Fruit fly (Drosophila melanogaster): ENCODE data around the gene CG14314.

Gene CG14314

dm6 chr3R:18168398-18168797 lies 47.5 kb upstream of the CG14314 start (continued):
- TF ChIP-seq pzg (GFP tag; optimal IDR thresholded peaks at IDR 0.05): peak; percentile 28
- TF ChIP-seq CoRest (tag; optimal IDR thresholded peaks at IDR 0.05): peak; percentile 39
- TF ChIP-seq Opbp (GFP tag; IDR thresholded peaks at IDR 0.05; ENCODE audit: partially characterized antibody): no peak
- no peak for TF ChIP-seq CG8089 (GFP tag; optimal IDR thresholded peaks at IDR 0.05)
- TF ChIP-seq CG5245 (GFP tag; optimal IDR thresholded peaks at IDR 0.05): no peak
- TF ChIP-seq Ada2b (GFP tag; IDR thresholded peaks at IDR 0.05): 0 out of 2 replicates have a peak, but pooled peaks have one; percentile 19
- no peak for TF ChIP-seq gsb (GFP tag; IDR thresholded peaks at IDR 0.05)
- TF ChIP-seq CG17359 (tag; optimal IDR thresholded peaks at IDR 0.05): peak; percentile 37
- peak; percentile 47 for TF ChIP-seq Meics (GFP tag; optimal IDR thresholded peaks at IDR 0.05)
- TF ChIP-seq D19A (tag; optimal IDR thresholded peaks at IDR 0.05): no peak
- peak; percentile 40 for TF ChIP-seq CG3281 (GFP tag; optimal IDR thresholded peaks at IDR 0.05)
- peak; percentile 32 for TF ChIP-seq Fer1 (GFP tag; optimal IDR thresholded peaks at IDR 0.05)
- no peak for TF ChIP-seq CG16815 (GFP tag; optimal IDR thresholded peaks at IDR 0.05)
- 0 out of 2 replicates have a peak, but pooled peaks have one; percentile 11 for TF ChIP-seq CG9215 (GFP tag; IDR thresholded peaks at IDR 0.05)
- no peak for TF ChIP-seq caup (GFP tag; optimal IDR thresholded peaks at IDR 0.05; ENCODE audit: severe bottlenecking)
- peak; percentile 7 for TF ChIP-seq cwo (GFP tag; optimal IDR thresholded peaks at IDR 0.05)
- TF ChIP-seq CG11398 (GFP tag; optimal IDR thresholded peaks at IDR 0.05): no peak
- no peak for TF ChIP-seq CG10431 (GFP tag; optimal IDR thresholded peaks at IDR 0.05)
- TF ChIP-seq tio (GFP tag; optimal IDR thresholded peaks at IDR 0.05): no peak
- TF ChIP-seq ham (GFP tag; IDR thresholded peaks at IDR 0.05): no peak
- TF ChIP-seq ranshi (GFP tag; IDR thresholded peaks at IDR 0.05): no peak
- TF ChIP-seq btn (GFP tag; optimal IDR thresholded peaks at IDR 0.05): no peak
- no peak for TF ChIP-seq CG7556 (GFP tag; optimal IDR thresholded peaks at IDR 0.05)
- TF ChIP-seq Scr (GFP tag; IDR thresholded peaks at IDR 0.05; ENCODE audit: partially characterized antibody): peak; percentile 22; the same call in 1 of the 2 replicates
- TF ChIP-seq z (GFP tag; IDR thresholded peaks at IDR 0.05): no peak
- TF ChIP-seq trem (tag; optimal IDR thresholded peaks at IDR 0.05): no peak
- TF ChIP-seq CG12659 (GFP tag; optimal IDR thresholded peaks at IDR 0.05): peak; percentile 5
- TF ChIP-seq CG30020 (tag; optimal IDR thresholded peaks at IDR 0.05): no peak
- TF ChIP-seq HLHmδ (GFP tag; optimal IDR thresholded peaks at IDR 0.05): no peak
- peak; percentile 21 for TF ChIP-seq mam (GFP tag; optimal IDR thresholded peaks at IDR 0.05)
- no peak for TF ChIP-seq CG11723 (GFP tag; optimal IDR thresholded peaks at IDR 0.05)
- TF ChIP-seq zen (tag; optimal IDR thresholded peaks at IDR 0.05): no peak
- no peak for TF ChIP-seq CG11696 (GFP tag; IDR thresholded peaks at IDR 0.05)
- TF ChIP-seq nerfin-2 (GFP tag; IDR thresholded peaks at IDR 0.05; ENCODE audit: partially characterized antibody): no peak
- no peak for TF ChIP-seq pb (GFP tag; optimal IDR thresholded peaks at IDR 0.05)
- TF ChIP-seq CG8359 (GFP tag; optimal IDR thresholded peaks at IDR 0.05; ENCODE audit: borderline replicate concordance): no peak
- no peak for TF ChIP-seq lbe (GFP tag; optimal IDR thresholded peaks at IDR 0.05)
- TF ChIP-seq Lim3 (GFP tag; IDR thresholded peaks at IDR 0.05): no peak
- no peak for TF ChIP-seq CG10959 (GFP tag; IDR thresholded peaks at IDR 0.05)
- TF ChIP-seq fd96Cb (tag; optimal IDR thresholded peaks at IDR 0.05): no peak
- TF ChIP-seq CG3065 (GFP tag; optimal IDR thresholded peaks at IDR 0.05): no peak
- peak; percentile 38 for TF ChIP-seq CG12155 (GFP tag; optimal IDR thresholded peaks at IDR 0.05)
- TF ChIP-seq CG11504 (tag; optimal IDR thresholded peaks at IDR 0.05): peak; percentile 97
- peak; percentile 1 for TF ChIP-seq pho (GFP tag; optimal IDR thresholded peaks at IDR 0.05)
- TF ChIP-seq CG9437 (GFP tag; optimal IDR thresholded peaks at IDR 0.05): no peak
- TF ChIP-seq Hsf (GFP tag; optimal IDR thresholded peaks at IDR 0.05): no peak
- TF ChIP-seq Nf-YA (GFP tag; IDR thresholded peaks at IDR 0.05): no peak
- no peak for TF ChIP-seq CG2712 (tag; optimal IDR thresholded peaks at IDR 0.05)
- no peak for TF ChIP-seq wor (GFP tag; IDR thresholded peaks at IDR 0.05)
- TF ChIP-seq CG30431 (GFP tag; optimal IDR thresholded peaks at IDR 0.05): no peak
- no peak for TF ChIP-seq disco-r (GFP tag; optimal IDR thresholded peaks at IDR 0.05)

Measured in whole organism, embryonic.